Fruit fly (Drosophila melanogaster): ENCODE results near the gene CG15535.

The CG15535 gene

DNA sequence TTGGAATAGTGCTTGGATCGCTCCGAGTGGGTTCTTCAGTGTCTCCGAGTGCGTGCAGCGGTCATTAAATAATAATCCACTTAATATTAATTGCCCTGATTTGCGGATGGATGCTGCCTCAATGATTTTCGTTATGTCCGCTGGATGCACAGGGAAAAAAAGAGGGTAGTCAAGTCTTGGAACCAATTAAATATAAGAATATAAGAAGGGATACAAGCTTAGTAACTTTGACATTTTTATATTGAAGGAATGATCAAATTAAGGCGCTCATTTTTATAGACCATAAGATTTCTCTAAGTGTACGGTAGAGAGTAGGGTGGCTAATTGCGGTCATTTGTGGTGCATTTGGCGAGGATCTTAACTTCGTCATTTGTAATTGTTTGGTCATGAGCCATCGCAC, 31.8 kb downstream of the CG15535 start:
- TF ChIP-seq CG17806 (tag; optimal IDR thresholded peaks at IDR 0.05) (peak; percentile 20), CG8159 (tag; optimal IDR thresholded peaks at IDR 0.05) (peak; percentile 2), CG15710 (tag; optimal IDR thresholded peaks at IDR 0.05) (no peak), Pif1B (GFP tag; optimal IDR thresholded peaks at IDR 0.05) (no peak)

DNA sequence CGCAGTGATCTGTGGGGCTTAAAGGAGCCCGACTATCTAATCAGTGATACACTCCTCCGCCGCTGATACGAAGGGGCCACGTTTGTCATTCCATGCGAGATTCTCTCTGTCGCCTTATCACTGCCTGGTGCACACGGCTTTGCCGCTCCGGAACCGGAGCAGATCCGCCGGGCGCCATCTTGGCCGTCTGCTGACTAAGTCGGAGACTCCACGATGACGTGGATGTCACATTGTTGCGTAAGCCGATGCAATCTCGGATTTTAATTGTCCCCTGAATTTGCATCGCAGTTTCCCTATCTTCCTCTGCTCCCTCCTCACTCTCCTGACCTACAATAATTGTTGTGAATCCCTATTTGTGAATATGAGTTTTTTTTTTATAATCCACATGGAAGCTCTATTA, 32.6 kb downstream of the CG15535 start:
- 0 out of 3 replicates have a peak, but pooled peaks have one; percentile 26 for TF ChIP-seq CG4496 (GFP tag; IDR thresholded peaks at IDR 0.05)
- TF ChIP-seq CG17806 (tag; optimal IDR thresholded peaks at IDR 0.05): no peak
- no peak for TF ChIP-seq Ets98B (GFP tag; IDR thresholded peaks at IDR 0.05)
- no peak for TF ChIP-seq CG9948 (tag; optimal IDR thresholded peaks at IDR 0.05)
- TF ChIP-seq D1 (tag; optimal IDR thresholded peaks at IDR 0.05): no peak
- no peak for TF ChIP-seq CG32121 (GFP tag; IDR thresholded peaks at IDR 0.05)
- TF ChIP-seq CG15710 (tag; optimal IDR thresholded peaks at IDR 0.05): no peak
- TF ChIP-seq EcR (GFP tag; optimal IDR thresholded peaks at IDR 0.05): no peak

dm6 chr3R:30390304-30390703, 33.4 kb downstream of the CG15535 start:
- no peak for TF ChIP-seq CG9948 (tag; optimal IDR thresholded peaks at IDR 0.05)
- TF ChIP-seq CG12605 (GFP tag; IDR thresholded peaks at IDR 0.05): no peak
- no peak for TF ChIP-seq CG14655 (GFP tag; optimal IDR thresholded peaks at IDR 0.05)
- no peak for TF ChIP-seq Pif1B (GFP tag; optimal IDR thresholded peaks at IDR 0.05)
- no peak for TF ChIP-seq CG10348 (GFP tag; IDR thresholded peaks at IDR 0.05)
- TF ChIP-seq Pif1A (GFP tag; optimal IDR thresholded peaks at IDR 0.05): no peak
- no peak for TF ChIP-seq EcR (GFP tag; optimal IDR thresholded peaks at IDR 0.05)
- TF ChIP-seq CG34367 (tag; optimal IDR thresholded peaks at IDR 0.05): no peak
- no peak for TF ChIP-seq CG13204 (GFP tag; optimal IDR thresholded peaks at IDR 0.05)
- TF ChIP-seq fd96Ca (GFP tag; IDR thresholded peaks at IDR 0.05): no peak
- TF ChIP-seq CG32121 (GFP tag; IDR thresholded peaks at IDR 0.05): no peak
- no peak for TF ChIP-seq CG17806 (tag; optimal IDR thresholded peaks at IDR 0.05)
- TF ChIP-seq CG15710 (tag; optimal IDR thresholded peaks at IDR 0.05): no peak
- TF ChIP-seq Ets98B (GFP tag; IDR thresholded peaks at IDR 0.05): no peak
- no peak for TF ChIP-seq rn (GFP tag; IDR thresholded peaks at IDR 0.05)
- no peak for TF ChIP-seq gl (tag; optimal IDR thresholded peaks at IDR 0.05)
- TF ChIP-seq CG8159 (tag; optimal IDR thresholded peaks at IDR 0.05): no peak
- no peak for TF ChIP-seq Snoo (tag; optimal IDR thresholded peaks at IDR 0.05)
- no peak for TF ChIP-seq CG8301 (tag; optimal IDR thresholded peaks at IDR 0.05)
- TF ChIP-seq D1 (tag; optimal IDR thresholded peaks at IDR 0.05): no peak

DNA sequence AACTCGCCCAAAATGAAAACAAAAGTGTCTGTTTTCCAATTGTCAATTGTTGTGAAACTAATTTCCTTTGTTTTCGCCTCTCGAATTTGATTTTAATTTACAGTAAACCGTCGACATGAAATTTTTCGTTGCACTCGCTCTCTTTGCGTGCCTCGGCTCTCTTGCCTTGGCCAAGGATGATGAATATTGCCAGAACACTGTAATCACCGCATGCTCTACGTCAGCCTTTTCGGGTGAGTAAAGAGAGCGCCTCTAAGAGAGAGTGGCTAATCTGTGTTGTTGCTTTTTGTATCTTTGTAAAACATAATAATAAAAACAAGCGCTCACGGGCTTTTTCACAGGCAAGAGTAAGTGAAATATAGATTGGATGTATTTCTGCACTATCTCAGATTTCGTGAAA, 34.6 kb downstream of the CG15535 start:
- TF ChIP-seq fd96Ca (GFP tag; IDR thresholded peaks at IDR 0.05) (no peak), gl (tag; optimal IDR thresholded peaks at IDR 0.05) (no peak), EcR (GFP tag; optimal IDR thresholded peaks at IDR 0.05) (no peak), CG12605 (GFP tag; IDR thresholded peaks at IDR 0.05) (no peak), CG17806 (tag; optimal IDR thresholded peaks at IDR 0.05) (no peak), CG15710 (tag; optimal IDR thresholded peaks at IDR 0.05) (no peak), CG14655 (GFP tag; optimal IDR thresholded peaks at IDR 0.05) (no peak), CG32121 (GFP tag; IDR thresholded peaks at IDR 0.05) (no peak), CG4496 (GFP tag; IDR thresholded peaks at IDR 0.05) (no peak), Pif1A (GFP tag; optimal IDR thresholded peaks at IDR 0.05) (no peak), D1 (tag; optimal IDR thresholded peaks at IDR 0.05) (no peak), Snoo (tag; optimal IDR thresholded peaks at IDR 0.05) (no peak), CG34367 (tag; optimal IDR thresholded peaks at IDR 0.05) (no peak), CG9948 (tag; optimal IDR thresholded peaks at IDR 0.05) (no peak), CG8301 (tag; optimal IDR thresholded peaks at IDR 0.05) (no peak), Ets98B (GFP tag; IDR thresholded peaks at IDR 0.05) (no peak)

DNA sequence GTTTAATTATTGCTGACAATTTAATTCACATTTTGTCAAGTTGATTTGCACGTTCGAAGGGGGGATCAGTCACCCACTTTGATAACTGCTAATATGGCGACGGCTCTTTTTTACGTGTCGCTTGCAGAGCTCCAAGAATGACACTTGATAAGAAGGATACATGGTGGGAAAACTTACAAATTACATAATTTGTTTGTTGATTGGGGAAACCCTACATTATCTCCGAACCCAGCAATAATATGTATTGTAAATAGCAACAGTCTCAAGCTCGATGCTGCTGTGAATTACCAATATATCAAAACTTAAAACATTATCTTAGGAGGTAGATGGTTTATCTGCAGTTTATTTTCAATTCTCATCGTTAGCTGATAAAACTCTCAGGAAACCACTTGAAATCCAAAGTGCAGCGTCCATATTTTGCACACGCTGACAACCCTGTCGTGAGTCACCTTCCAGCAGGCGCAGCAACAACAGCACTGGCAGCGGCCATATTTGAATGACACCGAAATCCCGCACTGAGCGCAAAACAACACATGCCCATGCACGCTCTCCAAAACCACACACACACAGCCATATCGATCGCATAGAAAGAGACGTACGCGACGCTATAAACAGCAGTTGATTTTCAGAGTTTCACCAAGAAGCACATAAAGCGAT, 35.4 kb downstream of the CG15535 start:
- TF ChIP-seq gl (tag; optimal IDR thresholded peaks at IDR 0.05): peak; percentile 80
- peak; percentile 88 for TF ChIP-seq D1 (tag; optimal IDR thresholded peaks at IDR 0.05)
- TF ChIP-seq CG8301 (tag; optimal IDR thresholded peaks at IDR 0.05): peak; percentile 96
- TF ChIP-seq CG17806 (tag; optimal IDR thresholded peaks at IDR 0.05): peak; percentile 83
- TF ChIP-seq CG32121 (GFP tag; IDR thresholded peaks at IDR 0.05): peak; percentile 86
- TF ChIP-seq CG9948 (tag; optimal IDR thresholded peaks at IDR 0.05): peak; percentile 94
- peak; percentile 89 for TF ChIP-seq CG4496 (GFP tag; IDR thresholded peaks at IDR 0.05)
- TF ChIP-seq Ets98B (GFP tag; IDR thresholded peaks at IDR 0.05): no peak; the same call in 1 of the 2 replicates
- TF ChIP-seq CG34367 (tag; optimal IDR thresholded peaks at IDR 0.05): peak; percentile 92
- peak; percentile 70 for TF ChIP-seq CG10348 (GFP tag; IDR thresholded peaks at IDR 0.05)
- TF ChIP-seq Pif1A (GFP tag; optimal IDR thresholded peaks at IDR 0.05): peak; percentile 93
- peak; percentile 72; the same call in 1 of the 2 replicates for TF ChIP-seq rn (GFP tag; IDR thresholded peaks at IDR 0.05)
- TF ChIP-seq CG14655 (GFP tag; optimal IDR thresholded peaks at IDR 0.05): peak; percentile 99
- peak; percentile 9 for TF ChIP-seq EcR (GFP tag; optimal IDR thresholded peaks at IDR 0.05)
- TF ChIP-seq CG8159 (tag; optimal IDR thresholded peaks at IDR 0.05): peak; percentile 97
- peak; percentile 87 for TF ChIP-seq CG13204 (GFP tag; optimal IDR thresholded peaks at IDR 0.05)
- peak; percentile 95 for TF ChIP-seq CG15710 (tag; optimal IDR thresholded peaks at IDR 0.05)
- peak; percentile 59 for TF ChIP-seq CG12605 (GFP tag; IDR thresholded peaks at IDR 0.05)
- peak; percentile 86 for TF ChIP-seq Pif1B (GFP tag; optimal IDR thresholded peaks at IDR 0.05)
- TF ChIP-seq Snoo (tag; optimal IDR thresholded peaks at IDR 0.05): peak; percentile 97
- TF ChIP-seq fd96Ca (GFP tag; IDR thresholded peaks at IDR 0.05): peak; percentile 93

Data from whole organism, pupa.